Fruit fly (Drosophila melanogaster): ENCODE measurements around the gene Hinfp.

- TF ChIP-seq CG7045 (GFP tag; optimal IDR thresholded peaks at IDR 0.05) (no peak), CG1620 (GFP tag; optimal IDR thresholded peaks at IDR 0.05) (no peak), CG12768 (GFP tag; optimal IDR thresholded peaks at IDR 0.05) (no peak), bab1 (GFP tag; optimal IDR thresholded peaks at IDR 0.05) (no peak), CG11617 (GFP tag; optimal IDR thresholded peaks at IDR 0.05) (no peak), Hr96 (GFP tag; optimal IDR thresholded peaks at IDR 0.05) (no peak), ovo (GFP tag; optimal IDR thresholded peaks at IDR 0.05) (peak; percentile 74), tj (GFP tag; optimal IDR thresholded peaks at IDR 0.05) (peak; percentile 78), CG7101 (tag; optimal IDR thresholded peaks at IDR 0.05) (no peak), Mnt (GFP tag; optimal IDR thresholded peaks at IDR 0.05) (peak; percentile 97), cnc (optimal IDR thresholded peaks at IDR 0.05) (no peak)
These were observed 11.5 kb downstream of the Hinfp start for dm6 chrX:636606-637530.
